Worm (Caenorhabditis elegans): Measurements from ENCODE around the gene F08B12.4.

The F08B12.4 gene

ce11 chrX:11407682-11408335 is at the start of gene F08B12.4:
F08B12.4 (minus strand) TSS chrX:11407732.
- TF ChIP-seq tbx-9 (tag; optimal IDR thresholded peaks at IDR 0.05; ENCODE audit: borderline replicate concordance) = no peak
- no peak for TF ChIP-seq B0336.3 (GFP tag; IDR thresholded peaks at IDR 0.05)
- TF ChIP-seq snpc-1.3 (tag; optimal IDR thresholded peaks at IDR 0.05; ENCODE audit: insufficient read depth) = no peak
- no peak for TF ChIP-seq bed-2 (GFP tag; IDR thresholded peaks at IDR 0.05)
- no peak for TF ChIP-seq hlh-26 (GFP tag; conservative IDR thresholded peaks at IDR 0.05)
- no peak for TF ChIP-seq F57A8.1 (GFP tag; optimal IDR thresholded peaks at IDR 0.05)
- peak; percentile 30; the same call in 1 of the 2 replicates for TF ChIP-seq nfyb-1 (GFP tag; IDR thresholded peaks at IDR 0.05)
- no peak for TF ChIP-seq let-526 (GFP tag; IDR thresholded peaks at IDR 0.05)
- no peak for TF ChIP-seq mxl-1 (tag; optimal IDR thresholded peaks at IDR 0.05)
- TF ChIP-seq ceh-27 (GFP tag; optimal IDR thresholded peaks at IDR 0.05) = no peak
- no peak for TF ChIP-seq lir-1 (GFP tag; conservative IDR thresholded peaks at IDR 0.05)
- TF ChIP-seq dox-1 (GFP tag; IDR thresholded peaks at IDR 0.05) = 0 out of 2 replicates have a peak, but pooled peaks have one; percentile 13
- no peak for TF ChIP-seq madf-8 (GFP tag; conservative IDR thresholded peaks at IDR 0.05)
- TF ChIP-seq let-607 (tag; optimal IDR thresholded peaks at IDR 0.05) = no peak
- no peak for TF ChIP-seq B0261.1 (tag; optimal IDR thresholded peaks at IDR 0.05)
- TF ChIP-seq ztf-25 (GFP tag; IDR thresholded peaks at IDR 0.05) = no peak
- TF ChIP-seq hmg-1.2 (GFP tag; IDR thresholded peaks at IDR 0.05) = no peak
- TF ChIP-seq aptf-2 (GFP tag; conservative IDR thresholded peaks at IDR 0.05) = no peak
- no peak for TF ChIP-seq pha-4 (tag; optimal IDR thresholded peaks at IDR 0.05)
- no peak for TF ChIP-seq hsf-1 (GFP tag; IDR thresholded peaks at IDR 0.05)
- TF ChIP-seq lag-1 (GFP tag; IDR thresholded peaks at IDR 0.05) = no peak
- TF ChIP-seq nhr-80 (tag; optimal IDR thresholded peaks at IDR 0.05) = peak; percentile 84
- no peak for TF ChIP-seq nhr-90 (tag; optimal IDR thresholded peaks at IDR 0.05)
- TF ChIP-seq nhr-120 (GFP tag; IDR thresholded peaks at IDR 0.05) = no peak
- TF ChIP-seq chd-7 (tag; optimal IDR thresholded peaks at IDR 0.05) = no peak
- TF ChIP-seq athp-1 (tag; optimal IDR thresholded peaks at IDR 0.05) = no peak
- peak; percentile 23 for TF ChIP-seq atf-7 (tag; optimal IDR thresholded peaks at IDR 0.05)
- TF ChIP-seq F23B12.7 (tag; optimal IDR thresholded peaks at IDR 0.05; ENCODE audit: insufficient read depth) = no peak
- TF ChIP-seq mel-28 (tag; optimal IDR thresholded peaks at IDR 0.05; ENCODE audit: borderline replicate concordance) = no peak
- TF ChIP-seq ekl-4 (GFP tag; IDR thresholded peaks at IDR 0.05) = no peak
- peak; percentile 68 for TF ChIP-seq ama-1 (optimal IDR thresholded peaks at IDR 0.05)
- TF ChIP-seq ama-1 (GFP tag; optimal IDR thresholded peaks at IDR 0.05) = no peak
- TF ChIP-seq repo-1 (tag; optimal IDR thresholded peaks at IDR 0.05) = no peak
- TF ChIP-seq hmg-20 (GFP tag; IDR thresholded peaks at IDR 0.05) = no peak
- no peak for TF ChIP-seq nfya-2 (GFP tag; IDR thresholded peaks at IDR 0.05)
- no peak for TF ChIP-seq F57C9.4 (tag; optimal IDR thresholded peaks at IDR 0.05)
- TF ChIP-seq F39B2.1 (GFP tag; IDR thresholded peaks at IDR 0.05) = no peak
- TF ChIP-seq K11D2.4 (GFP tag; IDR thresholded peaks at IDR 0.05) = no peak
- no peak for TF ChIP-seq attf-6 (GFP tag; IDR thresholded peaks at IDR 0.05)
- no peak for TF ChIP-seq sptf-2 (GFP tag; optimal IDR thresholded peaks at IDR 0.05)
- TF ChIP-seq ztf-28 (GFP tag; IDR thresholded peaks at IDR 0.05) = no peak
- TF ChIP-seq F10E7.11 (tag; optimal IDR thresholded peaks at IDR 0.05) = no peak

Measured in whole organism, young adult.